Worm (Caenorhabditis elegans) whole organism, mixed stage, embryonic: ENCODE measurements around the gene polh-1.

Experiments used
- M03D4.4 ChIP-seq: sonication (generic microtip); optimal IDR thresholded peaks from 2 replicates; lab custom pipeline; 2017; ENCODE audit warnings: mild to moderate bottlenecking, missing genetic modification characterization, missing compliant biosample characterization
- bed-3 ChIP-seq: fragments of 200-800 bp; sonication (Bioruptor generic); optimal IDR thresholded peaks from 3 replicates; lab custom pipeline; 2018; ENCODE audit warnings: mild to moderate bottlenecking, missing genetic modification characterization, moderate library complexity, missing compliant biosample characterization
- blmp-1 ChIP-seq: fragments of 150-350 bp; optimal IDR thresholded peaks from 2 replicates; lab custom pipeline; 2014; ENCODE audit warnings: missing biosample characterization, missing genetic modification characterization
- ceh-43 ChIP-seq: fragments of 200-800 bp; sonication (Bioruptor generic); optimal IDR thresholded peaks from 2 replicates; lab custom pipeline; 2018; ENCODE audit warnings: mild to moderate bottlenecking, missing genetic modification characterization, moderate library complexity, missing compliant biosample characterization
- ceh-83 ChIP-seq: fragments of 200-800 bp; sonication (Bioruptor generic); optimal IDR thresholded peaks from 2 replicates; lab custom pipeline; 2018; ENCODE audit warnings: mild to moderate bottlenecking, missing genetic modification characterization, missing compliant biosample characterization
- ces-1 ChIP-seq: fragments of 150-350 bp; optimal IDR thresholded peaks from 2 replicates; lab custom pipeline; 2014; ENCODE audit warnings: missing biosample characterization, missing genetic modification reagents, missing genetic modification characterization
- cnd-1 ChIP-seq: fragments of 200-800 bp; sonication (Bioruptor generic); optimal IDR thresholded peaks from 2 replicates; lab custom pipeline; 2018; ENCODE audit warnings: mild to moderate bottlenecking, missing genetic modification characterization, missing compliant biosample characterization
- drap-1 ChIP-seq: fragments of 200-800 bp; sonication (Bioruptor generic); optimal IDR thresholded peaks from 3 replicates; lab custom pipeline; 2018; ENCODE audit warnings: mild to moderate bottlenecking, missing genetic modification characterization, missing compliant biosample characterization
- elt-1 ChIP-seq: sonication (generic microtip); optimal IDR thresholded peaks from 2 replicates; lab custom pipeline; 2017; ENCODE audit warnings: missing genetic modification characterization, mild to moderate bottlenecking, missing compliant biosample characterization, antibody characterized with exemption, moderate library complexity, borderline replicate concordance; ENCODE audit not compliant: insufficient read depth
- flh-1 ChIP-seq: fragments of 200-800 bp; sonication (Bioruptor generic); optimal IDR thresholded peaks from 2 replicates; lab custom pipeline; 2018; ENCODE audit warnings: mild to moderate bottlenecking, missing genetic modification characterization, moderate library complexity, missing compliant biosample characterization
- ham-2 ChIP-seq: fragments of 200-800 bp; sonication (Bioruptor generic); optimal IDR thresholded peaks from 2 replicates; lab custom pipeline; 2018; ENCODE audit warnings: mild to moderate bottlenecking, missing genetic modification characterization, missing compliant biosample characterization
- lin-32 ChIP-seq: fragments of 200-800 bp; sonication (Bioruptor generic); optimal IDR thresholded peaks from 2 replicates; lab custom pipeline; 2018; ENCODE audit warnings: mild to moderate bottlenecking, missing genetic modification characterization, missing compliant biosample characterization
- lsy-2 ChIP-seq: fragments of 150-350 bp; optimal IDR thresholded peaks from 2 replicates; lab custom pipeline; 2014; ENCODE audit warnings: missing biosample characterization, missing genetic modification characterization
- mab-5 ChIP-seq: fragments of 150-350 bp; optimal IDR thresholded peaks from 2 replicates; lab custom pipeline; 2014; ENCODE audit warnings: missing biosample characterization, missing genetic modification characterization
- mep-1 ChIP-seq: fragments of 150-350 bp; optimal IDR thresholded peaks from 2 replicates; lab custom pipeline; 2017; ENCODE audit warnings: missing biosample characterization, missing genetic modification reagents, missing genetic modification characterization, inconsistent platforms
- mls-2 ChIP-seq: sonication (generic microtip); optimal IDR thresholded peaks from 2 replicates; lab custom pipeline; 2016; ENCODE audit warnings: mild to moderate bottlenecking, missing genetic modification characterization, moderate library complexity, missing compliant biosample characterization
- nhr-12 ChIP-seq: fragments of 150-350 bp; optimal IDR thresholded peaks from 2 replicates; lab custom pipeline; 2014; ENCODE audit warnings: missing biosample characterization, missing genetic modification characterization
- nhr-2 ChIP-seq: fragments of 150-350 bp; optimal IDR thresholded peaks from 2 replicates; lab custom pipeline; 2014; ENCODE audit warnings: missing biosample characterization, missing genetic modification characterization
- nhr-237 ChIP-seq: fragments of 150-350 bp; optimal IDR thresholded peaks from 2 replicates; lab custom pipeline; 2014; ENCODE audit warnings: missing biosample characterization, missing genetic modification characterization
- nhr-28 ChIP-seq: fragments of 150-350 bp; optimal IDR thresholded peaks from 2 replicates; lab custom pipeline; 2014; ENCODE audit warnings: missing biosample characterization, missing genetic modification characterization
- sem-2 ChIP-seq: fragments of 200-800 bp; sonication (Bioruptor generic); optimal IDR thresholded peaks from 2 replicates; lab custom pipeline; 2018; ENCODE audit warnings: mild to moderate bottlenecking, missing genetic modification characterization, missing compliant biosample characterization
- snpc-4 ChIP-seq: fragments of 150-350 bp; optimal IDR thresholded peaks from 2 replicates; lab custom pipeline; 2014; ENCODE audit warnings: missing biosample characterization, missing genetic modification characterization
- sptf-1 ChIP-seq: sonication (generic microtip); optimal IDR thresholded peaks from 2 replicates; lab custom pipeline; 2017; ENCODE audit warnings: mild to moderate bottlenecking, missing genetic modification characterization, moderate library complexity, missing compliant biosample characterization
- tbx-8 ChIP-seq: fragments of 200-800 bp; sonication (Bioruptor generic); optimal IDR thresholded peaks from 2 replicates; lab custom pipeline; 2018; ENCODE audit warnings: mild to moderate bottlenecking, missing genetic modification characterization, moderate library complexity, missing compliant biosample characterization
- unc-120 ChIP-seq: sonication (generic microtip); optimal IDR thresholded peaks from 2 replicates; lab custom pipeline; 2017; ENCODE audit warnings: missing genetic modification characterization, missing compliant biosample characterization; ENCODE audit not compliant: poor library complexity, severe bottlenecking
- unc-39 ChIP-seq: fragments of 150-350 bp; optimal IDR thresholded peaks from 2 replicates; lab custom pipeline; 2014; ENCODE audit warnings: missing biosample characterization, missing genetic modification characterization
- unc-62 ChIP-seq: fragments of 150-350 bp; optimal IDR thresholded peaks from 2 replicates; lab custom pipeline; 2014; ENCODE audit warnings: missing biosample characterization, missing genetic modification reagents, missing genetic modification characterization
- zip-8 ChIP-seq: fragments of 150-350 bp; optimal IDR thresholded peaks from 2 replicates; lab custom pipeline; 2014; ENCODE audit warnings: missing biosample characterization, missing genetic modification characterization
- ztf-11 ChIP-seq: fragments of 150-350 bp; optimal IDR thresholded peaks from 2 replicates; lab custom pipeline; 2014; ENCODE audit warnings: missing biosample characterization, missing genetic modification characterization

The polh-1 gene

DNA sequence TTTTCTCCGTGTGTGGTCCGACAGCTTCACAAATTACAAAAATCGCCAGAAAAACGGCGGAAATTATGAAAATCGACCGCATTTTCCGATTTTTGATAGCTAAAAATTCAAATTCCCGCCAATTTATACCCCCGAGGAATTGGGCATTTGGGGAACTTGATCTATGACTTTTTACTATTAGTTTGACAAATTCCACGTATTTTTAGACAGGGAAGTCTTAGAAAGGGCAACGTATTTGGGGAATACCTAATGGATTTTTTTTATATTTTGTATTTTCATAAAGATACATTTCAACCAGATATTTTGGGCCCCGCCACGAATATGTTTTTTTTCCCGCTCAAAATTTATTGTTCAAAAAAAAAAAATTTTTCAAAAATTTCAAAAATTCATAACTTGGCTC lies 34.8 kb upstream of the polh-1 start, which contains the start of gene Y39A3B.7:
Gene Y39A3B.7 (minus strand): TSS at position 101 of the 400 bp plus-strand sequence.
- TF ChIP-seq blmp-1 (tag; lab: Kevin White, UChicago), result no peak
- TF ChIP-seq cnd-1 (tag; lab: Kevin White, UChicago), result no peak
- TF ChIP-seq lsy-2, result no peak
- TF ChIP-seq nhr-28, result no peak
- TF ChIP-seq nhr-12, result no peak
- TF ChIP-seq, all 35 proteins: peak for 0

DNA sequence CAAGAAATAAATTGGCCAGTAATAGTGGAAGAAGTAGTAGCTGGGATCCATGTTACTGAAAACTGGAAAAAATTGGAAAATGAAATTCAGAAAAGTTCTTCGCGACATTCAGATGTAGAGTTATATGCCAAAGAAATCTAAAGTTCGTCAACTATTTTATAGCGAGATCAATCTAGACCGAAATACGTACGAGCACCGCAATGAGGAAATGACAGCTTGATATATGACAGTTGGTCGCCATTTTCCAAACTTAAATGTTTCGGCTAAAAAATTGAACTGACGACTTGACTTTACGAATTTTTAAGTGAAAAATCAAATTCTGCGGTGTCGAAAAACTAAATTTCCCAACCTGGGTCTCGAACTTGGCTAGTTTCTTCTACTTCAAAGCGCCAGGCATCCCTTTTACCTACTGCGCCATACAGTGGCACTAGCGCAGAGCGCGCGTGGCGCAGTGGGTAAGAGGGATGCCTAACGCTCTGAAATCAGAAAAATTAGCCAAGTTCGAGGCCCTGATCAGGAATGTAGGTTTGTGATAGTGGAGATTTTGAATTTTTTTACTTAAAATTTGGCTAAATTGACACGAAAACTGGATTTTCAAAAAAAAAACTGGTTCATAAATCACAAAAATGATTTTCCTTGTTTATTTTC lies 32.7 kb upstream of the polh-1 start, which contains the start of gene srd-66:
Gene srd-66 (minus strand): TSS at position 51 of the 648 bp plus-strand sequence.
- TF ChIP-seq bed-3 (GFP tag; lab: Kevin White, UChicago), result no peak
- no peak for TF ChIP-seq zip-8 (tag; lab: Kevin White, UChicago)
- TF ChIP-seq mep-1 (tag; lab: Kevin White, UChicago), result no peak
- no peak for TF ChIP-seq unc-39
- TF ChIP-seq lsy-2, result no peak
- TF ChIP-seq elt-1 (tag; lab: Kevin White, UChicago), result no peak
- no peak for TF ChIP-seq drap-1
- no peak for TF ChIP-seq sem-2 (GFP tag; lab: Kevin White, UChicago)
- TF ChIP-seq mls-2 (tag; lab: Kevin White, UChicago), result no peak
- no peak for TF ChIP-seq nhr-12
- TF ChIP-seq ztf-11 (tag; lab: Kevin White, UChicago), result no peak
- TF ChIP-seq ceh-43 (GFP tag; lab: Kevin White, UChicago), result no peak
- TF ChIP-seq snpc-4 (tag; lab: Kevin White, UChicago), result no peak
- TF ChIP-seq unc-120 (tag; lab: Kevin White, UChicago), result no peak
- no peak for TF ChIP-seq ham-2 (GFP tag; lab: Kevin White, UChicago)
- no peak for TF ChIP-seq sptf-1 (tag; lab: Kevin White, UChicago)
- TF ChIP-seq nhr-237 (tag; lab: Kevin White, UChicago), result no peak
- no peak for TF ChIP-seq nhr-2 (tag; lab: Kevin White, UChicago)
- no peak for TF ChIP-seq lin-32 (GFP tag; lab: Kevin White, UChicago)

DNA sequence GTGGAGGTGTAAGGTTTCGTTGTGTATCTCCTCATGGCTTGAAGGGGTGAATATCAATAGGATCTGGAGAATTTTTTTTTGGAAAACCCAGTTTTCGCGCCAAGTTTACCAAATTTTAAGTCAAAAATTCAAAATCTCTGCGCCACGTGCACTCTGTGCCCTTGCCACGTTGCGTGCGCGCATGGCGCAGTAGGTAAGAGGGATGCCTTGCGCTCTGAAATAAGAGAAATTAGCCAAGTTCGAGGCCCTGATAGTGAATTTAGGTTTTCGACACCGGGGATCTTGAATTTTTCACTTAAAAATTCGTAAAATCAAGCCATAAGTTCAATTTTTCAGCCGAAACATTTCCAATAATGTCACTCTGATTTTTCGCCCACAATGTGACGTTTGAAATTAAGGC lies 31.4 kb upstream of the polh-1 start:
- TF ChIP-seq lin-32 (GFP tag; lab: Kevin White, UChicago) (no peak), mls-2 (tag; lab: Kevin White, UChicago) (no peak), ceh-43 (GFP tag; lab: Kevin White, UChicago) (no peak), M03D4.4 (tag; lab: Kevin White, UChicago) (no peak), ztf-11 (tag; lab: Kevin White, UChicago) (no peak), unc-39 (no peak), nhr-28 (no peak), zip-8 (tag; lab: Kevin White, UChicago) (no peak)

DNA sequence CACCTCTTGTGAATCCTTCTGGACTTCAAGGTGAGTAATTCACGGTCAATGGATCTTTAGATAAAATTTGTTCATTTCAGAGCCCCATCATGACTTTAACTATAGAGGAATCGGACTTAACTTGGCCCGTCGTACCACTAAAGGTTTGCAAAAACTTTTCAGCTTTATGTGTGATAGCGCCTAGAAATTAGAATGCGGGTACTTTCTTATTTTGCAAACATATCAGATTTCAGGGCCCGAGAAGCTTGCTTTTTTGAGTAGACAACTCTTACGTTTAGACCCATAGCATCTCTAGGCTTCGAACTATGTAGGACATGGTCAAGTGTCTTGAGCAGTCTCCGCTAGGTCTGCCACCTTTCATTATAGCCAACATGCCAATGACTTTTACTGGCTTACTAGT lies 27.4 kb upstream of the polh-1 start:
- TF ChIP-seq ceh-83 (GFP tag; lab: Kevin White, UChicago), result no peak
- no peak for TF ChIP-seq unc-62 (GFP tag; lab: Kevin White, UChicago)
- TF ChIP-seq unc-120 (tag; lab: Kevin White, UChicago), result no peak
- no peak for TF ChIP-seq drap-1
- TF ChIP-seq flh-1, result no peak
- no peak for TF ChIP-seq ces-1 (GFP tag; lab: Kevin White, UChicago)
- no peak for TF ChIP-seq bed-3 (GFP tag; lab: Kevin White, UChicago)

DNA sequence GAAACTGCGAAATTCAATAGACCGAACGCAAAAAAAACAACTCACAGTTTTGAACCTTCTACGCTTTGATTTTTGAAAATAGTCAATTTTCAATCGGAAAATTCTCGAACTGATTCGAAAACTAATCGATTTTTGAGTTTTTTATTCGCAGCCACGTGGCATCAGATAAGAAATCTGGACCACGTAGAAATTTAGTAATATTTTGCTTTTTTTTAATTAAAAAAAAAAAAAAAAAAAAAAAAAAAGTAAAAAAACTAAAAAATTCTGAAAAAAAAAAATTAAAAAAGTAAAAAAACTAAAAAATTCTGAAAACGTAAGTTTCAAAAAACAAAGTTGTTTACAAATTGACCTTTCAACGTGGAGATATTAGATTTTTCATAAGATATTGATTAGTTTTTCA lies 26.6 kb upstream of the polh-1 start, which contains the start of gene R155.3:
Gene R155.3 (minus strand): TSS at position 101 of the 400 bp plus-strand sequence.
- TF ChIP-seq tbx-8 (no peak), drap-1 (no peak), flh-1 (no peak), ceh-43 (GFP tag; lab: Kevin White, UChicago) (no peak), mab-5 (tag; lab: Kevin White, UChicago) (no peak), bed-3 (GFP tag; lab: Kevin White, UChicago) (no peak), cnd-1 (tag; lab: Kevin White, UChicago) (no peak)
- TF ChIP-seq, all 35 proteins: peak for 0
